Worm (Caenorhabditis elegans) whole organism, midembryonic: ENCODE measurements around the gene F40C5.1.
"Not testable (repeated sequence)": the region's sequence is repeated elsewhere in the genome, so short reads cannot be mapped to it uniquely, and the experiment has no call there.

Source experiments
- T22C8.4 ChIP-seq: fragments of 200-800 bp; sonication (Bioruptor generic); IDR thresholded peaks from 2 replicates; pipeline ENCODE4 v1.3.6; 2022; ENCODE audit warnings: missing genetic modification characterization, missing compliant biosample characterization
- cog-1 ChIP-seq: sonication (generic microtip); optimal IDR thresholded peaks from 2 replicates; lab custom pipeline; 2016; ENCODE audit warnings: missing genetic modification characterization, missing compliant biosample characterization
- flt-1 ChIP-seq: fragments of 200-800 bp; sonication (Bioruptor generic); IDR thresholded peaks from 2 replicates; pipeline ENCODE4 v1.3.6; 2022; ENCODE audit warnings: missing genetic modification characterization, missing compliant biosample characterization
- klf-2 ChIP-seq: fragments of 200-800 bp; sonication (Bioruptor generic); conservative IDR thresholded peaks from 2 replicates; pipeline ENCODE4 v1.3.6; 2022; ENCODE audit warnings: missing genetic modification reagents, missing genetic modification characterization, missing compliant biosample characterization
- med-1 ChIP-seq: sonication (generic microtip); optimal IDR thresholded peaks from 2 replicates; lab custom pipeline; 2017; ENCODE audit warnings: missing genetic modification characterization, mild to moderate bottlenecking, missing compliant biosample characterization, antibody characterized with exemption, missing genetic modification reagents; ENCODE audit not compliant: insufficient read depth
- ref-1 ChIP-seq: fragments of 200-800 bp; sonication (Bioruptor generic); conservative IDR thresholded peaks from 2 replicates; pipeline ENCODE4 v1.3.6; 2022; ENCODE audit warnings: missing genetic modification reagents, missing genetic modification characterization, missing compliant biosample characterization
- tab-1 ChIP-seq: fragments of 200-800 bp; sonication (Bioruptor generic); IDR thresholded peaks from 2 replicates; pipeline ENCODE4 v1.3.6; 2022; ENCODE audit warnings: missing genetic modification characterization, missing compliant biosample characterization
- ztf-23 ChIP-seq: fragments of 200-800 bp; sonication (Bioruptor generic); IDR thresholded peaks from 2 replicates; pipeline ENCODE4 v1.3.6; 2022; ENCODE audit warnings: missing genetic modification reagents, missing genetic modification characterization, missing compliant biosample characterization
- ztf-29 ChIP-seq: fragments of 200-800 bp; sonication (Bioruptor generic); IDR thresholded peaks from 2 replicates; pipeline ENCODE4 v1.3.6; 2022; ENCODE audit warnings: missing genetic modification reagents, missing genetic modification characterization, missing compliant biosample characterization

Gene F40C5.1

ce11 chrV:3605325-3605724 is 32.8 kb downstream of the F40C5.1 start, which contains the start of gene T22F3.8:
Gene T22F3.8, minus strand, starts transcription at chrV:3605425.
- TF ChIP-seq cog-1 (tag; lab: Kevin White, UChicago) (no peak), flt-1 (GFP tag; lab: Robert Waterston, UW) (no peak), ztf-23 (GFP tag; lab: Robert Waterston, UW) (no peak), tab-1 (GFP tag; lab: Robert Waterston, UW) (no peak), ref-1 (GFP tag; lab: Robert Waterston, UW) (no peak), klf-2 (GFP tag; lab: Robert Waterston, UW) (no peak), T22C8.4 (GFP tag; lab: Robert Waterston, UW) (no peak), ztf-29 (GFP tag; lab: Robert Waterston, UW) (no peak), med-1 (GFP tag; lab: Kevin White, UChicago) (no peak)

DNA sequence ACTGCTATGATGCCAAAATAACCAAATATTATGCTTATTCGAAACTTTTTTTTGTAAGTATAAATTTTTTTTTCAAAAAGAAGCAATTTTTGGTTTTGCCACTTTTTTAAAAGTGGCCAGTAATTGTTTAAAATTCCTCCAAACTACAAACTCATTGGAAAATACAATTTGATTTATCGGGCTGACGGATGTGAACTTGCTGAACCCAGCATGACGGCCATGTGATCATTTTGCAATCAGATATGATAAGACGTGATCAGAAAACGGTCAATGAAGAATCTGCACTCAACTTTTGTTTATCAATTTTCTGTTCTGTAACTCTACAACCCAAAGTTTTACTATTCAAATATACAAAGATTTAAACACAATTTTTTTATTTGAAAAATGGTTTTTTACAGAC is 33.9 kb downstream of the F40C5.1 start:
- no peak for TF ChIP-seq tab-1 (GFP tag; lab: Robert Waterston, UW)
- TF ChIP-seq med-1 (GFP tag; lab: Kevin White, UChicago) = no peak
- TF ChIP-seq T22C8.4 (GFP tag; lab: Robert Waterston, UW) = no peak
- no peak for TF ChIP-seq ztf-23 (GFP tag; lab: Robert Waterston, UW)
- no peak for TF ChIP-seq klf-2 (GFP tag; lab: Robert Waterston, UW)
- no peak for TF ChIP-seq ztf-29 (GFP tag; lab: Robert Waterston, UW)
- TF ChIP-seq flt-1 (GFP tag; lab: Robert Waterston, UW) = no peak
- no peak for TF ChIP-seq ref-1 (GFP tag; lab: Robert Waterston, UW)
- TF ChIP-seq cog-1 (tag; lab: Kevin White, UChicago) = no peak

DNA sequence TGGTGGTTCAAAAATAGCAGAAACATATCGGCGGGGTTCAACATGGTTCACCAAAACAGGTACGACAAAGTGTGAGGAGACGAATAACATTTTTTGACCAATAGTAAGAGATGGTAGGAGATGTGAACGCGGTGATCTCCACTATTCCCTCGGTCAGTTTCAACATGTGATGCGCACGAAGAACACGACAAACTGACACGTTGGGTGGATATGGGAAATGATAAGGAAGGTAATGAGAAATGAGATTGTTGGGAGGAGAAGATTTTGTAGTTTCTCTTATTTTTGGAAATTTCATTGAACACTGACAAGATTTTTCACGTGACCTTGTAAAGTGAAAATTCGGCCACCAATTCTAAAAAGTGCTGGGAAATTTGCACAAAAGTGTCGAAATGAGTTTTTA is 38.2 kb downstream of the F40C5.1 start:
- TF ChIP-seq T22C8.4 (GFP tag; lab: Robert Waterston, UW) = no peak
- TF ChIP-seq ztf-23 (GFP tag; lab: Robert Waterston, UW) = no peak
- no peak for TF ChIP-seq med-1 (GFP tag; lab: Kevin White, UChicago)
- TF ChIP-seq cog-1 (tag; lab: Kevin White, UChicago) = no peak
- TF ChIP-seq ztf-29 (GFP tag; lab: Robert Waterston, UW) = no peak
- no peak for TF ChIP-seq ref-1 (GFP tag; lab: Robert Waterston, UW)
- TF ChIP-seq tab-1 (GFP tag; lab: Robert Waterston, UW) = no peak
- no peak for TF ChIP-seq klf-2 (GFP tag; lab: Robert Waterston, UW)

DNA sequence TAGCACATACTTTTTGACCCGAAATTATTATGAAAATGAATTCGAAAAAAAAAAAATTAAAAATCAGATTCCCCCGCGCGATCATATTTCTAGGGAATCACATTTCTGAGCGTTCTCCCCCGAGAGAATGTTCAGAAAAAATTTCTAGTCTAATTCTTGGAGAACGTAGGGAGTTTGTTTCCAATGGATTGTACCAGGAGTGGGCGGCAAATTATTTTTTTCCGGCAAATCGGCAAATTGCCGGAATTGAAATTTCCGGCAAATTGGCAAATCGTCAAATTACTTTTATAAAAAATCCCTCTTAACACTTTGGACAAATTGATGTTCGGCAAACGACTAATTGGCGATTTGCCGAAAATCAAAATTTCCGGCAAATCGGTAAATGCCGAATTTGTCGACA is 39.1 kb downstream of the F40C5.1 start, which contains the start of gene T22F3.10:
T22F3.10 (minus strand) TSS at position 101 of the 400 bp plus-strand sequence.
- TF ChIP-seq T22C8.4 (GFP tag; lab: Robert Waterston, UW) (no peak), ztf-29 (GFP tag; lab: Robert Waterston, UW) (no peak), ref-1 (GFP tag; lab: Robert Waterston, UW) (no peak), ztf-23 (GFP tag; lab: Robert Waterston, UW) (no peak), cog-1 (tag; lab: Kevin White, UChicago) (no peak), flt-1 (GFP tag; lab: Robert Waterston, UW) (no peak), tab-1 (GFP tag; lab: Robert Waterston, UW) (no peak), med-1 (GFP tag; lab: Kevin White, UChicago) (no peak), klf-2 (GFP tag; lab: Robert Waterston, UW) (no peak)

DNA sequence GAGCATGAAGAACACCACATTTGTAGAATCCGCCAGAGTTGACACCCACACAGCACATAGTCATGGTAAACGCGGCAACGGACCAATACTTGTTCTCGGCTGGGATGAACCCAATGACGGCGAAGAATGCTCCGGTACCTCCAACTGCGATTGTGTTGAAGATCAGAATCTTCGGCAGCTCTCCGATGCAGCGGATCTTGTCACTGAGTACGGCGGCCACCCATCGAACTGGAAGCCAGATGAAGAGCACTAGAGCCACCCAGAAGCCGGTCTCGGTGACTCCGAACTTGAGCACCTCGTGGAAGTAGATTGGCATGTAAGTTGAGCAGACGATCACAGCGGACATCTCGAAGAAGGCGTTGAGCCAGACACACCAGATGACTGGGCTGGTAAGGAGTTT is 40.5 kb downstream of the F40C5.1 start:
- TF ChIP-seq tab-1 (GFP tag; lab: Robert Waterston, UW) (no peak), ztf-23 (GFP tag; lab: Robert Waterston, UW) (no peak), T22C8.4 (GFP tag; lab: Robert Waterston, UW) (no peak), ref-1 (GFP tag; lab: Robert Waterston, UW) (no peak), ztf-29 (GFP tag; lab: Robert Waterston, UW) (no peak)

DNA sequence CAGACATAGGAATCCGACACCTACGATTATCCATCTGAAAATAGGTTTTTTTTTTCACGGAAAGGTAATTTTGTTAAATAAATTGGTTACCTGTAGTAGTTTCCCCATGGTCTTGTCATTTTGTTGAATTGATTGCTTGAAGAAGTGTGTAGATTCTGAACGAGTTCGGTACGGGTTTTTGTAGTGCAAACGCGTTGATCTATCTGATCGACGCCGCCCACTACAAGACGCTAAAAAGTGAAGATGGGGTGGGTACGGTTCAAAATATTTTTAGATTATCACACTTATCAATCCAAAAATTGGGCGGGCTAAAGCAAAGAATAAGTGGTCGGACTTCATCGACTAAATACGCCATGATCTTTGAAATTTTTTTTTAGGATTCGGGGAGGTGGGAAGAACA is 41.9 kb downstream of the F40C5.1 start, which contains the start of gene T22F3.11:
T22F3.11 (minus strand) TSS at position 157 of the 400 bp plus-strand sequence.
- TF ChIP-seq ztf-23 (GFP tag; lab: Robert Waterston, UW) (no peak), med-1 (GFP tag; lab: Kevin White, UChicago) (no peak), ref-1 (GFP tag; lab: Robert Waterston, UW) (no peak), klf-2 (GFP tag; lab: Robert Waterston, UW) (no peak), ztf-29 (GFP tag; lab: Robert Waterston, UW) (no peak), T22C8.4 (GFP tag; lab: Robert Waterston, UW) (no peak), flt-1 (GFP tag; lab: Robert Waterston, UW) (no peak), cog-1 (tag; lab: Kevin White, UChicago) (no peak), tab-1 (GFP tag; lab: Robert Waterston, UW) (no peak)

- no peak for TF ChIP-seq T22C8.4 (GFP tag; lab: Robert Waterston, UW)
- no peak for TF ChIP-seq klf-2 (GFP tag; lab: Robert Waterston, UW)
These were observed 44.3 kb downstream of the F40C5.1 start for ce11 chrV:3616844-3617243.

DNA sequence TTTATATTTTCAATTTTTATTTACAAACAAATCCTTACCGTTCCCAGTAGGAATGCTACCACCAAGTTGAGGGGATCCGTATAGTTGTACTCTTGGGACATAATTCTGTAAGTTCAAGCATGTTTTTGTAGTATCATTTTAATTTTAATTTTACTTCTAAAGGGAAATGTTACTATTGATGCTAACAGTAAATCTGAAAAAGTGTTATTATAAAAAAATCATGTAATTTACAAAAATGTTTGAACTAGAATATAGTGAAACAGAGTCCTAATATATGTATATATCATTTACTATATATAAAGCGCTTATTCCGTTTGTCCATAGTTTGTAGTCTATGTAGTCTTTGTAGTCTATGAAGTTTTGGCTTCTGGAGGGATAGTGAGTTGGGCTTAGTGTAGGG is 48.1 kb downstream of the F40C5.1 start, which contains the start of gene srx-93:
srx-93 (minus strand) TSS at position 101 of the 400 bp plus-strand sequence.
- TF ChIP-seq flt-1 (GFP tag; lab: Robert Waterston, UW); tab-1 (GFP tag; lab: Robert Waterston, UW); cog-1 (tag; lab: Kevin White, UChicago): not testable (repeated sequence)
